Fruit fly (Drosophila melanogaster) whole organism, adult: Measurements from ENCODE around the gene CG7518.

Experiments
- CG11617 ChIP-seq: fragments of 200-800 bp; sonication (Bioruptor generic); optimal IDR thresholded peaks from 2 replicates; lab custom pipeline; 2017; ENCODE audit warnings: mild to moderate bottlenecking, missing biosample characterization, missing genetic modification reagents, missing genetic modification characterization
- CG12768 ChIP-seq: fragments of 200-800 bp; sonication (Bioruptor generic); optimal IDR thresholded peaks from 2 replicates; lab custom pipeline; 2017; ENCODE audit warnings: missing biosample characterization, missing genetic modification characterization, mild to moderate bottlenecking, moderate library complexity, missing genetic modification reagents
- CG14711 ChIP-seq: fragments of 200-800 bp; sonication (Bioruptor generic); optimal IDR thresholded peaks from 2 replicates; lab custom pipeline; 2018; ENCODE audit warnings: missing biosample characterization, mild to moderate bottlenecking, missing genetic modification characterization, moderate library complexity
- CG1620 ChIP-seq: fragments of 200-800 bp; sonication (Bioruptor generic); optimal IDR thresholded peaks from 2 replicates; lab custom pipeline; 2016; ENCODE audit warnings: missing biosample characterization, missing genetic modification characterization
- CG33017 ChIP-seq: fragments of 200-800 bp; sonication (Bioruptor generic); optimal IDR thresholded peaks from 2 replicates; lab custom pipeline; 2018; ENCODE audit warnings: missing biosample characterization, mild to moderate bottlenecking, missing genetic modification characterization, moderate library complexity
- CG5204 ChIP-seq: fragments of 200-800 bp; sonication (Bioruptor generic); optimal IDR thresholded peaks from 2 replicates; lab custom pipeline; 2016; ENCODE audit warnings: missing biosample characterization, missing genetic modification characterization
- CG7045 ChIP-seq: fragments of 200-800 bp; sonication (Bioruptor generic); optimal IDR thresholded peaks from 2 replicates; lab custom pipeline; 2017; ENCODE audit warnings: missing biosample characterization, mild to moderate bottlenecking, missing genetic modification characterization
- CG7101 ChIP-seq: fragments of 200-800 bp; sonication (Bioruptor generic); optimal IDR thresholded peaks from 2 replicates; lab custom pipeline; 2018; ENCODE audit warnings: missing biosample characterization, mild to moderate bottlenecking, missing genetic modification characterization, moderate library complexity
- Clk ChIP-seq: fragments of 200-800 bp; sonication (Bioruptor generic); optimal IDR thresholded peaks from 2 replicates; lab custom pipeline; 2017; ENCODE audit warnings: missing biosample characterization, missing genetic modification characterization
- Crg-1 ChIP-seq: fragments of 200-800 bp; sonication (Bioruptor generic); optimal IDR thresholded peaks from 2 replicates; lab custom pipeline; 2016; ENCODE audit warnings: missing biosample characterization, missing genetic modification characterization
- Hr96 ChIP-seq: fragments of 200-800 bp; sonication (Bioruptor generic); optimal IDR thresholded peaks from 2 replicates; lab custom pipeline; 2016; ENCODE audit warnings: missing biosample characterization, missing genetic modification characterization
- Mnt ChIP-seq: fragments of 200-800 bp; sonication (Bioruptor generic); optimal IDR thresholded peaks from 2 replicates; lab custom pipeline; 2016; ENCODE audit warnings: missing biosample characterization, mild to moderate bottlenecking, missing genetic modification characterization
- bab1 ChIP-seq: fragments of 200-800 bp; sonication (Bioruptor generic); optimal IDR thresholded peaks from 3 replicates; lab custom pipeline; 2019; ENCODE audit warnings: missing biosample characterization, mild to moderate bottlenecking, missing genetic modification characterization, moderate library complexity
- cic ChIP-seq: fragments of 200-800 bp; sonication (Bioruptor generic); optimal IDR thresholded peaks from 2 replicates; lab custom pipeline; 2017; ENCODE audit warnings: missing biosample characterization, mild to moderate bottlenecking, missing genetic modification characterization, moderate library complexity
- cnc ChIP-seq, 2 experiments: fragments of >200 bp; optimal IDR thresholded peaks; 2 replicates each; lab custom pipeline; 2017
- kay ChIP-seq: fragments of 200-800 bp; sonication (Bioruptor generic); peaks from one replicate; lab custom pipeline; 2016; ENCODE audit warnings: missing biosample characterization, missing genetic modification characterization, borderline replicate concordance
- ovo ChIP-seq: fragments of 200-800 bp; sonication (Bioruptor generic); optimal IDR thresholded peaks from 2 replicates; lab custom pipeline; 2016; ENCODE audit warnings: missing biosample characterization, missing genetic modification characterization
- pad ChIP-seq: fragments of 200-800 bp; sonication (Bioruptor generic); optimal IDR thresholded peaks from 3 replicates; lab custom pipeline; 2017; ENCODE audit warnings: missing biosample characterization, missing genetic modification characterization, mild to moderate bottlenecking, moderate library complexity, missing genetic modification reagents
- tj ChIP-seq: fragments of 200-800 bp; sonication (Bioruptor generic); optimal IDR thresholded peaks from 3 replicates; lab custom pipeline; 2017; ENCODE audit warnings: missing biosample characterization, mild to moderate bottlenecking, missing genetic modification characterization, moderate library complexity
- toe ChIP-seq: fragments of 200-800 bp; sonication (Bioruptor generic); optimal IDR thresholded peaks from 2 replicates; lab custom pipeline; 2016; ENCODE audit warnings: missing biosample characterization, missing genetic modification characterization

CG7518 gene

dm6 chr3R:13039037-13039583 is 41.2 kb downstream of the CG7518 start:
- TF ChIP-seq ovo = no peak
- TF ChIP-seq tj = no peak
- no peak for TF ChIP-seq toe (GFP tag; lab: Kevin White, UChicago)
- TF ChIP-seq cic (GFP tag; lab: Kevin White, UChicago) = no peak
- no peak for TF ChIP-seq CG7101 (tag; lab: Kevin White, UChicago)
- no peak for TF ChIP-seq CG14711 (tag; lab: Kevin White, UChicago)
- no peak for TF ChIP-seq CG33017 (tag; lab: Kevin White, UChicago)
- no peak for TF ChIP-seq CG5204 (GFP tag; lab: Kevin White, UChicago)
- TF ChIP-seq Crg-1 (GFP tag; lab: Kevin White, UChicago) = no peak
- TF ChIP-seq CG11617 (GFP tag; lab: Kevin White, UChicago) = no peak
- no peak for TF ChIP-seq cnc (optimal IDR thresholded peaks at IDR 0.05; lab: Kevin White, UChicago)
- TF ChIP-seq CG12768 = no peak
- no peak for TF ChIP-seq CG7045 (GFP tag; lab: Kevin White, UChicago)
- no peak for TF ChIP-seq Clk (GFP tag; lab: Kevin White, UChicago)

dm6 chr3R:13041750-13042149 is 43.9 kb downstream of the CG7518 start, which contains the start of gene CG11670:
Gene CG11670 (plus strand): TSS chr3R:13042050.
- TF ChIP-seq Crg-1 (GFP tag; lab: Kevin White, UChicago) (no peak), CG7101 (tag; lab: Kevin White, UChicago) (no peak), cnc (optimal IDR thresholded peaks at IDR 0.05; lab: Kevin White, UChicago) (no peak), CG12768 (no peak), cic (GFP tag; lab: Kevin White, UChicago) (no peak)

dm6 chr3R:13042258-13043032 is 44.6 kb downstream of the CG7518 start, which contains the start of gene snk:
Gene snk (minus strand): TSS chr3R:13042770.
- TF ChIP-seq ovo (peak; percentile 20), CG12768 (no peak), CG7045 (GFP tag; lab: Kevin White, UChicago) (no peak), pad (GFP tag; lab: Kevin White, UChicago) (peak; percentile 63), tj (no peak)

dm6 chr3R:13043857-13044256 is 46.0 kb downstream of the CG7518 start, which contains the start of gene CG45122:
Gene CG45122 (plus strand): TSS chr3R:13044157.
- TF ChIP-seq bab1 (GFP tag; lab: Kevin White, UChicago) (no peak), cic (GFP tag; lab: Kevin White, UChicago) (no peak), Crg-1 (GFP tag; lab: Kevin White, UChicago) (no peak), cnc (optimal IDR thresholded peaks at IDR 0.05; lab: Kevin White, UChicago) (no peak), ovo (no peak), Hr96 (no peak), CG1620 (GFP tag; lab: Kevin White, UChicago) (no peak), Clk (GFP tag; lab: Kevin White, UChicago) (no peak), CG11617 (GFP tag; lab: Kevin White, UChicago) (no peak), CG14711 (tag; lab: Kevin White, UChicago) (no peak), CG7101 (tag; lab: Kevin White, UChicago) (no peak), CG33017 (tag; lab: Kevin White, UChicago) (no peak), CG5204 (GFP tag; lab: Kevin White, UChicago) (no peak), pad (GFP tag; lab: Kevin White, UChicago) (no peak), kay (GFP tag; lab: Kevin White, UChicago) (no peak), CG7045 (GFP tag; lab: Kevin White, UChicago) (no peak), tj (no peak), Mnt (GFP tag; lab: Kevin White, UChicago) (no peak), CG12768 (no peak), toe (GFP tag; lab: Kevin White, UChicago) (no peak)

DNA sequence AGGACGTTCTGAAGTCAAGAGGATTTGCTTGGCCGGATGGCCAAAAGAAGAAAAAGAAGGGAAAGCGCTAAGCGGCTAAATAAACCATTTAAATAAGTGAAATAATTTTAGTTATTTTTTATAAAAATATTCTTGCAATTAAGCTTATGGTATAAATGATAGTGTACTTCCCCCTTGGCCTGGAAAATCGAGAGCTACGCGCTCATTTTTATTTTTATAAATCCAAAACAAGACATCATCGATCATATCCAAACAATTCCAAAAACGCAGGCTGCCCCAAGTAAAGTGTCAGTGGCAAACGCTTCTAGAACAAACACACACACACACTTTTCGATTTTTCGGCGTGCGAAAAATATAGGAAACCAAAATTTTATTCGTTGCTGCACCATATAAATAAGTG is 46.6 kb downstream of the CG7518 start, which contains the start of gene Hsc70-2:
TSS of gene Hsc70-2 (plus strand) at position 301 of the 400 bp plus-strand sequence.
- no peak for TF ChIP-seq CG7045 (GFP tag; lab: Kevin White, UChicago)
- TF ChIP-seq tj = no peak
- no peak for TF ChIP-seq Hr96
- TF ChIP-seq kay (GFP tag; lab: Kevin White, UChicago) = no peak
- TF ChIP-seq CG1620 (GFP tag; lab: Kevin White, UChicago) = no peak
- TF ChIP-seq CG12768 = no peak
- no peak for TF ChIP-seq toe (GFP tag; lab: Kevin White, UChicago)
- TF ChIP-seq ovo = no peak
- no peak for TF ChIP-seq CG11617 (GFP tag; lab: Kevin White, UChicago)
- TF ChIP-seq cnc (optimal IDR thresholded peaks at IDR 0.05; lab: Kevin White, UChicago) = no peak
- TF ChIP-seq CG5204 (GFP tag; lab: Kevin White, UChicago) = no peak
- no peak for TF ChIP-seq CG14711 (tag; lab: Kevin White, UChicago)
- TF ChIP-seq CG33017 (tag; lab: Kevin White, UChicago) = no peak
- TF ChIP-seq Crg-1 (GFP tag; lab: Kevin White, UChicago) = no peak
- TF ChIP-seq bab1 (GFP tag; lab: Kevin White, UChicago) = no peak
- TF ChIP-seq cic (GFP tag; lab: Kevin White, UChicago) = no peak

DNA sequence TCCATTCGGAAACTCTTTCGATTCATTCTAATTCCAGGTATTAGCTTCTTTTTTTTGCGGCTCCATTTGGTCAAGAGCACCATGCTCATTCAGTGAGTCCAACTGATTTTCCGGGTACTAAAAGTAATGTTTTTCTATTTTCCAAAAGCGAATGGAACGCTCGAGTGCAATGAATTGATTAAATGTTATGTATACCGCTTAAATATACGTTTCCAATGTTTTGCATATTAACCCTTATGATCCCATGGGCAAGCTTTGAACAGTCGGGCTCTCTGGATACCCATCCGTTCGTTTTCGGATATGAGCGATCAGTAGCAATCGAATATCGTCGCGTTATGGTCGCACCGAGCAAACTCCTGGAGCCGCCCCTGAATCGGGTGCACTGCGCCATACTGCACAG is 49.5 kb downstream of the CG7518 start, which contains the start of gene CG31157:
TSS of gene CG31157 (plus strand) at position 301 of the 400 bp plus-strand sequence.
- TF ChIP-seq bab1 (GFP tag; lab: Kevin White, UChicago) = no peak
- TF ChIP-seq kay (GFP tag; lab: Kevin White, UChicago) = no peak
- TF ChIP-seq CG14711 (tag; lab: Kevin White, UChicago) = no peak
- no peak for TF ChIP-seq cic (GFP tag; lab: Kevin White, UChicago)
- TF ChIP-seq CG12768 = no peak
- TF ChIP-seq pad (GFP tag; lab: Kevin White, UChicago) = no peak
- TF ChIP-seq cnc (optimal IDR thresholded peaks at IDR 0.05; lab: Kevin White, UChicago) = no peak
- no peak for TF ChIP-seq ovo
- no peak for TF ChIP-seq Clk (GFP tag; lab: Kevin White, UChicago)
- TF ChIP-seq CG1620 (GFP tag; lab: Kevin White, UChicago) = no peak
- no peak for TF ChIP-seq Hr96
- no peak for TF ChIP-seq toe (GFP tag; lab: Kevin White, UChicago)
- no peak for TF ChIP-seq CG7101 (tag; lab: Kevin White, UChicago)
- no peak for TF ChIP-seq Crg-1 (GFP tag; lab: Kevin White, UChicago)
- TF ChIP-seq tj = no peak
- TF ChIP-seq CG11617 (GFP tag; lab: Kevin White, UChicago) = no peak
